Fruit fly (Drosophila melanogaster) whole organism: ENCODE data around the gene jumu.

Experiments used
- CG8478 ChIP-seq: fragments of >200 bp; optimal IDR thresholded peaks from 2 replicates; lab custom pipeline; 2018; ENCODE audit warnings: inconsistent platforms
- EcR ChIP-seq, 2 experiments: fragments of >200 bp; optimal IDR thresholded peaks; 2 replicates each; lab custom pipeline; 2017; ENCODE audit warnings: missing biosample characterization in 2 of 2, missing genetic modification characterization in 2 of 2, missing genetic modification reagents in 2 of 2
- psq ChIP-seq: fragments of >200 bp; optimal IDR thresholded peaks from 2 replicates; lab custom pipeline; 2017

dm6 chr3R:10368251-10368650, 18.3 kb downstream of the jumu start:
- TF ChIP-seq psq (no peak), CG8478 (lab: Kevin White, UChicago) (no peak), EcR (GFP tag; optimal IDR thresholded peaks at IDR 0.05; lab: Kevin White, UChicago) (no peak)
